Worm (Caenorhabditis elegans) whole organism, L1 larva: ENCODE measurements around the gene T10H10.2.

Source experiments
- ama-1 ChIP-seq: fragments of 150-350 bp; optimal IDR thresholded peaks from 2 replicates; lab custom pipeline; 2014
- ceh-82 ChIP-seq, 3 experiments: fragments of 150-350 bp in 1 of 3; sonication (generic microtip) in 2 of 3; optimal IDR thresholded peaks; 2 replicates each; lab custom pipeline; 2014 to 2017; ENCODE audit warnings: missing biosample characterization in 3 of 3, missing genetic modification characterization in 3 of 3
- ceh-90 ChIP-seq: sonication (generic microtip); optimal IDR thresholded peaks from 2 replicates; lab custom pipeline; 2016; ENCODE audit warnings: missing genetic modification characterization, missing compliant biosample characterization
- ces-1 ChIP-seq: fragments of 150-350 bp; optimal IDR thresholded peaks from 2 replicates; lab custom pipeline; 2014; ENCODE audit warnings: missing biosample characterization, missing genetic modification reagents, missing genetic modification characterization
- fkh-8 ChIP-seq: sonication (generic microtip); optimal IDR thresholded peaks from 2 replicates; lab custom pipeline; 2016; ENCODE audit warnings: mild to moderate bottlenecking, missing genetic modification characterization, missing compliant biosample characterization
- lin-35 ChIP-seq, 2 experiments: fragments of 150-350 bp; optimal IDR thresholded peaks; 2 replicates each; lab custom pipeline; 2014; ENCODE audit warnings: missing biosample characterization in 2 of 2, missing genetic modification characterization in 2 of 2, missing genetic modification reagents in 2 of 2
- lin-39 ChIP-seq: fragments of 150-350 bp; optimal IDR thresholded peaks from 2 replicates; lab custom pipeline; 2014; ENCODE audit warnings: missing biosample characterization, missing genetic modification reagents, missing genetic modification characterization
- lir-3 ChIP-seq: sonication (generic microtip); optimal IDR thresholded peaks from 2 replicates; lab custom pipeline; 2016; ENCODE audit warnings: mild to moderate bottlenecking, missing genetic modification characterization, moderate library complexity, missing compliant biosample characterization; ENCODE audit not compliant: poor library complexity
- nhr-237 ChIP-seq: fragments of 150-350 bp; optimal IDR thresholded peaks from 2 replicates; lab custom pipeline; 2014; ENCODE audit warnings: missing biosample characterization, missing genetic modification characterization
- nhr-71 ChIP-seq: sonication (generic microtip); optimal IDR thresholded peaks from 2 replicates; lab custom pipeline; 2016; ENCODE audit warnings: mild to moderate bottlenecking, missing genetic modification characterization, moderate library complexity, missing compliant biosample characterization
- pag-3 ChIP-seq: sonication (generic microtip); optimal IDR thresholded peaks from 2 replicates; lab custom pipeline; 2017; ENCODE audit warnings: missing genetic modification characterization, mild to moderate bottlenecking, missing compliant biosample characterization, antibody characterized with exemption, borderline replicate concordance; ENCODE audit not compliant: insufficient read depth
- sptf-1 ChIP-seq: fragments of 150-350 bp; optimal IDR thresholded peaks from 2 replicates; lab custom pipeline; 2014; ENCODE audit warnings: missing biosample characterization, missing genetic modification characterization
- swsn-7 ChIP-seq: sonication (generic microtip); optimal IDR thresholded peaks from 2 replicates; lab custom pipeline; 2016; ENCODE audit warnings: missing genetic modification characterization, missing compliant biosample characterization
- zag-1 ChIP-seq: fragments of 150-350 bp; optimal IDR thresholded peaks from 2 replicates; lab custom pipeline; 2014; ENCODE audit warnings: missing biosample characterization, missing genetic modification characterization

- TF ChIP-seq ama-1 (lab: Kevin White, UChicago) (no peak), lin-39 (tag; lab: Kevin White, UChicago) (no peak), ceh-90 (tag; lab: Kevin White, UChicago) (no peak), zag-1 (tag; lab: Kevin White, UChicago) (no peak), lir-3 (tag; lab: Kevin White, UChicago) (no peak), fkh-8 (tag; lab: Kevin White, UChicago) (no peak), pag-3 (tag; lab: Kevin White, UChicago) (no peak), nhr-71 (tag; lab: Kevin White, UChicago) (no peak), swsn-7 (tag; lab: Kevin White, UChicago) (no peak), sptf-1 (no peak), ces-1 (GFP tag; lab: Kevin White, UChicago) (no peak), ceh-82 (tag; optimal IDR thresholded peaks at IDR 0.05; lab: Kevin White, UChicago) (no peak), lin-35 (GFP tag; optimal IDR thresholded peaks at IDR 0.05; lab: Kevin White, UChicago) (no peak), nhr-237 (tag; lab: Kevin White, UChicago) (no peak)
Measured at ce11 chrX:2267956-2268355, 26.6 kb upstream of the T10H10.2 start, which contains the start of gene AH9.6.
